Fruit fly (Drosophila melanogaster): ENCODE results near the gene hydra.

The hydra gene

DNA sequence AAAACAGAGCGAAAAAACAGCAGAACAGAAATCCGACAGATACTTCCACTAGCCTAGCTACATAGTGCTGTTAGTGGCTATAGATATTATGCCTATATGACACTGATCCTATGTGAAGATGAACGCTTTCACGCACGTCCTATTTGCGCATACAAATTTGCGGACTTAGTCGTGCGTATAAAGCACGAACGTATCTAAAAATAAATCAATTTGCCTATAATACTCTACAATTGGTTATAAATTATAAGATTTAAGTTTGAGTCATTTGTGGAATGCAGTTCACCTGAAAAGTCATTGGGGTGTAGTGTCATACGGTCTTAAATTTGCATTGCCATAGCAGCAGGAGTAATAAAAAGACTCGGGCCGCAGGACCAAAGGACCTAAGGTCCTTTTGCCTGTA lies 24.5 kb downstream of the hydra start:
- TF ChIP-seq bab1 (GFP tag; optimal IDR thresholded peaks at IDR 0.05) = no peak
- no peak for TF ChIP-seq Crg-1 (GFP tag; optimal IDR thresholded peaks at IDR 0.05)
- TF ChIP-seq CG11617 (GFP tag; optimal IDR thresholded peaks at IDR 0.05) = no peak
- no peak for TF ChIP-seq CG7101 (tag; optimal IDR thresholded peaks at IDR 0.05)
- TF ChIP-seq tj (GFP tag; optimal IDR thresholded peaks at IDR 0.05) = no peak
- TF ChIP-seq Clk (GFP tag; optimal IDR thresholded peaks at IDR 0.05) = no peak
- no peak for TF ChIP-seq Hr96 (GFP tag; optimal IDR thresholded peaks at IDR 0.05)
- no peak for TF ChIP-seq Mnt (GFP tag; optimal IDR thresholded peaks at IDR 0.05)
- no peak for TF ChIP-seq CG7045 (GFP tag; optimal IDR thresholded peaks at IDR 0.05)
- no peak for TF ChIP-seq CG5204 (GFP tag; optimal IDR thresholded peaks at IDR 0.05)
- no peak for TF ChIP-seq kay (GFP tag; ENCODE audit: borderline replicate concordance)
- no peak for TF ChIP-seq cnc (optimal IDR thresholded peaks at IDR 0.05)
- TF ChIP-seq cic (GFP tag; optimal IDR thresholded peaks at IDR 0.05) = no peak
- TF ChIP-seq CG33017 (tag; optimal IDR thresholded peaks at IDR 0.05) = no peak
- no peak for TF ChIP-seq CG14711 (tag; optimal IDR thresholded peaks at IDR 0.05)

DNA sequence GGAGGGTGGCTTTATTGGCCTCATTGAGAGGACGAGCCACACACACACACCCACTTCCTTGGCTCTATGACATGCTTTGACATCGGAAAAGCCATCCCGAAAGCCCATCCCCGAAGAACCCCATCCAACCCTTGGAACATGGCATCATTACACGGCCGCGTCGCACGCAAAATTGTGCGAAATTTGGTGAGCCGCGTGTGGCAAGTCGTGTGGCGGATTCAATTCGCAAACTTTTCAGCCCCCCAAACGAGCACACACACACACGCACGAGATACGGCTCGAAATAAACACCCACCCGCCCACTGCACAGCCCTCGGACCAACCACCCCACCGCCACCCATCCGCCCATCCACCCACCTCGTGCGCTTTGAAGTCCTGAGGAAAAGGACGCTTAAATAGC lies 30.6 kb downstream of the hydra start:
- TF ChIP-seq Hr96 (GFP tag; optimal IDR thresholded peaks at IDR 0.05) (no peak), CG33017 (tag; optimal IDR thresholded peaks at IDR 0.05) (no peak), CG7045 (GFP tag; optimal IDR thresholded peaks at IDR 0.05) (no peak)

DNA sequence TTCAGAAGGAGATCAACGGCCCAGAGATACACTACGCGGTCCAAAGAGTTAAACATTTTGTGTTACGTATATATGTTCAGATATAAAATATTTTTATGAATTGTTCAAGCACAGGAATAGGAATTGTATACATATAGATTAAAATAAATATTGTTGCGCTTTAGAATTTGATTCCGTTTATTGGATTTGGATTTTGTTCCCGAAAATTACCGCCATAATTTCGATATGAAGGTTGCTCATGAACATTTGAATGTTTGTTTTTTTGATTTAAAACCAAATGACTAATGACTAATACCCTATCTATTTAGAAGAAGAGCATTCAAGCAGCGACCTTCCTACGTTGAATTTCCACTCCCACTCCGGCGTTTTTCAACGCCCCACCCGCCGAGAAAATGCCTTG lies 32.9 kb downstream of the hydra start:
- TF ChIP-seq Clk (GFP tag; optimal IDR thresholded peaks at IDR 0.05) (no peak), pad (GFP tag; optimal IDR thresholded peaks at IDR 0.05) (no peak), Hr96 (GFP tag; optimal IDR thresholded peaks at IDR 0.05) (no peak), CG14711 (tag; optimal IDR thresholded peaks at IDR 0.05) (no peak), CG7101 (tag; optimal IDR thresholded peaks at IDR 0.05) (no peak), CG5204 (GFP tag; optimal IDR thresholded peaks at IDR 0.05) (no peak)

DNA sequence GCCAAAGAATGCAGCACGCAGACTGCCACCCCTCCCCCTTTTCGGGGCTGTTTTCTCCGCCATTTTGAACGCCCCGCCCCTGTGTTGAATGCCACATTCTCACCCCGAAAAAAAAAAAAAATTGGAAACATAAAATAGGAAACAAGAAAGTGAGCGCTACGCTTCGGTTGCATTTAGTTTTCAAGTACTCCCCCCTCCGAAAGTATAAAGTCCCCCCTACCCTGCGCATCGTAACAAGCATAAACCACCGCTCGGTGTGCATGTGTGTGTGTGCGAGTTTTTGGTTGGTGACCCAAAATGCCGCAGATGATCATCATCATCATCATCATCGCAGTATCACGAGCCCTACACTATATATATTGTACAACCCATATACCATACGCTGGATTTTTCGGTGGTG lies 33.5 kb downstream of the hydra start:
- no peak for TF ChIP-seq CG5204 (GFP tag; optimal IDR thresholded peaks at IDR 0.05)
- no peak for TF ChIP-seq cic (GFP tag; optimal IDR thresholded peaks at IDR 0.05)
- no peak for TF ChIP-seq Hr96 (GFP tag; optimal IDR thresholded peaks at IDR 0.05)
- TF ChIP-seq CG33017 (tag; optimal IDR thresholded peaks at IDR 0.05) = no peak
- no peak for TF ChIP-seq CG12768 (GFP tag; optimal IDR thresholded peaks at IDR 0.05)
- TF ChIP-seq tj (GFP tag; optimal IDR thresholded peaks at IDR 0.05) = no peak
- no peak for TF ChIP-seq CG7101 (tag; optimal IDR thresholded peaks at IDR 0.05)

DNA sequence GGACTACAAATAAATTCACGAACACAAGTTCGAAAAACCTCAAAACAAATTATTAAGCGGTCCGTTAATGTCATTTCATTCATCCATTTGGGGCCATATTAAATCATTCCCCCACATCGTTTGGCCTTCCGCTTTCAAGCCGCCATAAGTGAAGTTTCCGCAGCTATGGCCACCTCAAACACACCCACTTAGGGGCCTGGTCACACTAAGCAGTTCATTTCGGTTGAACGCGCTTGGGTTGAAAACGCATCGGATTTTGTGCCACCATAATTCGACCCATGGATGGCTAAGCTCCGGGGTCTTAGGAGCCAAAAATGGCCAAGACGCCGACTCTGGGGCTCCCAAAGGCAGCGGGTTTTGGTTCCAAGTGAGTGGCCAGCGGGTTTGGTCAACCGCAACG lies 38.8 kb downstream of the hydra start:
- TF ChIP-seq CG14711 (tag; optimal IDR thresholded peaks at IDR 0.05) (no peak), pad (GFP tag; optimal IDR thresholded peaks at IDR 0.05) (no peak), Clk (GFP tag; optimal IDR thresholded peaks at IDR 0.05) (no peak), CG11617 (GFP tag; optimal IDR thresholded peaks at IDR 0.05) (no peak), Hr96 (GFP tag; optimal IDR thresholded peaks at IDR 0.05) (no peak), tj (GFP tag; optimal IDR thresholded peaks at IDR 0.05) (no peak), Crg-1 (GFP tag; optimal IDR thresholded peaks at IDR 0.05) (no peak), kay (GFP tag; ENCODE audit: borderline replicate concordance) (no peak), Mnt (GFP tag; optimal IDR thresholded peaks at IDR 0.05) (no peak), CG5204 (GFP tag; optimal IDR thresholded peaks at IDR 0.05) (no peak), CG7045 (GFP tag; optimal IDR thresholded peaks at IDR 0.05) (no peak), bab1 (GFP tag; optimal IDR thresholded peaks at IDR 0.05) (no peak), cic (GFP tag; optimal IDR thresholded peaks at IDR 0.05) (no peak), toe (GFP tag; optimal IDR thresholded peaks at IDR 0.05) (no peak)

DNA sequence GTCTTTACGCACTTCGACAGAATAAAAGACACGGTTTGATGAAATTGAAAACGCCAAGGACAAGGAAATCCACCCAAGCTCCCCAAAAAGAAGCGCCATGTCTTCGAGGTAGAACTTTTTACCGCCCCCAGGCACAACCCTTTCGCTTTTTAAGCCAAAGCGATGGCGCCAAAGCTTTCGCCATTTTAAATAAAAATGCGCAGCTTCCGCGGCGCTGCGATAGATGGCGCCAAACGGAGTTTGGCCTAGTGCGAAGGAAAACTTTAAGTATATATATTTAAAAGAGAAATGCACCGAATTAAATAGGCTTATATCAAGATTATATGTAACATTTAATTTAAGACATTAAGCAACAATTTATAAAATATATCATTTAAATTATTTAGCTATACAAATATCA lies 40.1 kb downstream of the hydra start:
- TF ChIP-seq CG14711 (tag; optimal IDR thresholded peaks at IDR 0.05) = no peak

DNA sequence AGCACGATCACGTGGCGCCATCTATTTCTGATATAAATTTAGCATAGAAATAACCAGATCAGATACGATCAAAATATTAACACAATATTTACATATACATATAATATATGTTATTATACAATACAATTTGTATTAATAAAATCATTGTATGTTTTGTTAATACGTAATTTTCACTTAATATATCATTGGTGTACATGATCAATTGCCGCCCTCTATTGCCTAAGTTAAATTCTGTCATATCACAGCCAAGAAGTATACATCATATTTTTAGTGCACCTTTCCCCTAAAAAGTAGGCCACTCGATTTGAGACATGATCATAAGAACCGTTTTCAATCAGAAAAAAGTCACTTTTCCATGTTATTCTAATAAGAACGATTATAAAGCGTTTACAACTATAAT lies 44.7 kb downstream of the hydra start:
- TF ChIP-seq kay (GFP tag; ENCODE audit: borderline replicate concordance) = no peak
- no peak for TF ChIP-seq ovo (GFP tag; optimal IDR thresholded peaks at IDR 0.05)
- TF ChIP-seq tj (GFP tag; optimal IDR thresholded peaks at IDR 0.05) = no peak
- no peak for TF ChIP-seq Mnt (GFP tag; optimal IDR thresholded peaks at IDR 0.05)
- TF ChIP-seq CG5204 (GFP tag; optimal IDR thresholded peaks at IDR 0.05) = no peak
- TF ChIP-seq CG7101 (tag; optimal IDR thresholded peaks at IDR 0.05) = no peak
- no peak for TF ChIP-seq cnc (optimal IDR thresholded peaks at IDR 0.05)
- TF ChIP-seq CG7045 (GFP tag; optimal IDR thresholded peaks at IDR 0.05) = no peak
- no peak for TF ChIP-seq bab1 (GFP tag; optimal IDR thresholded peaks at IDR 0.05)
- no peak for TF ChIP-seq CG11617 (GFP tag; optimal IDR thresholded peaks at IDR 0.05)
- TF ChIP-seq pad (GFP tag; optimal IDR thresholded peaks at IDR 0.05) = no peak
- no peak for TF ChIP-seq CG33017 (tag; optimal IDR thresholded peaks at IDR 0.05)
- TF ChIP-seq Hr96 (GFP tag; optimal IDR thresholded peaks at IDR 0.05) = no peak
- TF ChIP-seq cic (GFP tag; optimal IDR thresholded peaks at IDR 0.05) = no peak
- TF ChIP-seq toe (GFP tag; optimal IDR thresholded peaks at IDR 0.05) = no peak
- TF ChIP-seq CG14711 (tag; optimal IDR thresholded peaks at IDR 0.05) = no peak
- TF ChIP-seq Crg-1 (GFP tag; optimal IDR thresholded peaks at IDR 0.05) = no peak
- no peak for TF ChIP-seq CG1620 (GFP tag; optimal IDR thresholded peaks at IDR 0.05)

DNA sequence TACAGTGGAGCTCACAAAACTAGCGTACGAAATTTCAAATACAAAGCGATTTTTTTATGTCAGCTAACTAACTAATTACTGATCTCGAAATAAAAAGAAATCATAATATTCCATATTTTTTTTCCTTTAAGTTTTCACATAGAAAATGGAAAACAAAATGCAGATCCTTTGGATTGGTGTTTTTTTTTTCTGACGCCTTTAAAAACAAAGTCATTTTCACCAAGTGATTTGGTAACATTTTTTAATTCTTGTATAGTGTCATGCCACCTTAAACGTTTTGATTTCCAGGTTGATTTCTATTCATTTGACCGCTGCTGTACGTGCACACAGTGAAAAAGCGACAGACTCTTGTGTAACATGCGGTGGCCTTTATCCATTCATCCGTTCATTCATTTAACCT lies 45.7 kb downstream of the hydra start:
- TF ChIP-seq bab1 (GFP tag; optimal IDR thresholded peaks at IDR 0.05) (no peak), Crg-1 (GFP tag; optimal IDR thresholded peaks at IDR 0.05) (no peak), Clk (GFP tag; optimal IDR thresholded peaks at IDR 0.05) (no peak), CG1620 (GFP tag; optimal IDR thresholded peaks at IDR 0.05) (no peak), CG14711 (tag; optimal IDR thresholded peaks at IDR 0.05) (no peak), cnc (optimal IDR thresholded peaks at IDR 0.05) (no peak), Mnt (GFP tag; optimal IDR thresholded peaks at IDR 0.05) (no peak), CG12768 (GFP tag; optimal IDR thresholded peaks at IDR 0.05) (no peak), ovo (GFP tag; optimal IDR thresholded peaks at IDR 0.05) (no peak), CG5204 (GFP tag; optimal IDR thresholded peaks at IDR 0.05) (no peak), Hr96 (GFP tag; optimal IDR thresholded peaks at IDR 0.05) (no peak)

All from whole organism, adult.